Fruit fly (Drosophila melanogaster): Measurements from ENCODE around the gene CG4572.

- TF ChIP-seq CG8478 (optimal IDR thresholded peaks at IDR 0.05) (no peak), CTCF (optimal IDR thresholded peaks at IDR 0.05) (no peak)
Measured at dm6 chr3R:19880431-19880939, 16.3 kb upstream of the CG4572 start.
